Fruit fly (Drosophila melanogaster) whole organism, prepupa: ENCODE data around the gene Sf3b2.

Experiments used
- CG11762 ChIP-seq: fragments of 200-800 bp; sonication (Bioruptor generic); optimal IDR thresholded peaks from 3 replicates; lab custom pipeline; 2016; ENCODE audit warnings: missing biosample characterization, missing genetic modification characterization; ENCODE audit not compliant: insufficient read depth
- CG6854 ChIP-seq: fragments of 200-800 bp; sonication (Bioruptor generic); optimal IDR thresholded peaks from 2 replicates; lab custom pipeline; 2017; ENCODE audit warnings: missing biosample characterization, mild to moderate bottlenecking, missing genetic modification characterization
- Gug ChIP-seq: fragments of 200-800 bp; sonication (Bioruptor generic); IDR thresholded peaks from 2 replicates; pipeline ENCODE4 v1.3.6; 2022; ENCODE audit warnings: missing biosample characterization, missing genetic modification characterization
- Sox14 ChIP-seq: fragments of 200-800 bp; sonication (Bioruptor generic); optimal IDR thresholded peaks from 3 replicates; lab custom pipeline; 2016; ENCODE audit warnings: missing biosample characterization, missing genetic modification characterization
- Sox15 ChIP-seq: fragments of 200-800 bp; sonication (Bioruptor generic); optimal IDR thresholded peaks from 3 replicates; lab custom pipeline; 2016; ENCODE audit warnings: missing biosample characterization, missing genetic modification characterization

DNA sequence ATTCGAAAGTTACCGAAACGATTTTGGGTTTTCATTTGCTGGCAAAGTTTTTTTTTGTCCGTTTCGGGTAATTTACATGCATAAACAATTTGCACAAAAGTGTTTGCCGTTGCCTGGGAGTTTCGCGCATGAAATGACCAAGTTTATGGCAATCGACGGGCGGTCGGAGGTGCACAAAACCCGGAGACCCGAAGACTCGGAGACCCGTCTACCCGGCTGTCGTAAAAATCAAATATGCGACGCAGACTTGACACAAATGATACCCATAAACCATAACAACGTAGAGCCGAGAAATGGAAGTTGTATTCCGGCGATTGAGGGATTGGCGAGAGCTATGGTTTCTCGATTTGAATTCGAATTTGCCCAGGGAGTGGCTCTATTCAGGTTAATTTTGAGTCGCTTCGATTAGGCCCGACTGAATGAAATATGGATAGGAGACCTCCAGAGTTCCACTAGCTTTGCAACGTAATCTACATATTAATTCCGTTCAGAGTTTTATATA, 22.0 kb downstream of the Sf3b2 start:
- TF ChIP-seq Sox14 (GFP tag; lab: Kevin White, UChicago) (no peak), CG6854 (no peak), CG11762 (GFP tag; lab: Kevin White, UChicago) (no peak), Sox15 (GFP tag; lab: Kevin White, UChicago) (no peak), Gug (GFP tag; lab: Robert Waterston, UW) (no peak)
